Worm (Caenorhabditis elegans) whole organism, L4 larva: ENCODE data around the gene spp-28.
A peak's percentile ranks its signal among the peaks of the same experiment; 100 is the strongest.

ENCODE experiments used
- F10B5.3 ChIP-seq: sonication (generic microtip); optimal IDR thresholded peaks from 2 replicates; lab custom pipeline; 2016; ENCODE audit warnings: mild to moderate bottlenecking, missing genetic modification characterization, missing compliant biosample characterization
- F37D6.2 ChIP-seq: sonication (generic microtip); optimal IDR thresholded peaks from 2 replicates; lab custom pipeline; 2016; ENCODE audit warnings: mild to moderate bottlenecking, missing genetic modification characterization, missing compliant biosample characterization
- Y105C5A.15 ChIP-seq: fragments of 200-800 bp; sonication (Bioruptor generic); IDR thresholded peaks from 2 replicates; pipeline ENCODE4 v1.3.6; 2022; ENCODE audit warnings: missing genetic modification characterization, missing compliant biosample characterization
- Y5F2A.4 ChIP-seq: fragments of 200-800 bp; sonication (Bioruptor generic); optimal IDR thresholded peaks from 2 replicates; lab custom pipeline; 2018; ENCODE audit warnings: mild to moderate bottlenecking, missing genetic modification characterization, missing compliant biosample characterization
- Y75B8A.6 ChIP-seq: fragments of 200-800 bp; sonication (Bioruptor generic); IDR thresholded peaks from 2 replicates; pipeline ENCODE4 v1.3.6; 2022; ENCODE audit warnings: missing genetic modification reagents, missing genetic modification characterization, missing compliant biosample characterization
- ZK337.2 ChIP-seq: fragments of 200-800 bp; sonication (Bioruptor generic); IDR thresholded peaks from 2 replicates; pipeline ENCODE4 v1.3.6; 2022; ENCODE audit warnings: missing genetic modification reagents, missing genetic modification characterization, missing compliant biosample characterization
- aha-1 ChIP-seq: fragments of 150-350 bp; peaks from one replicate; lab custom pipeline; 2014; ENCODE audit warnings: missing biosample characterization, missing genetic modification characterization
- arid-1 ChIP-seq: fragments of 200-800 bp; sonication (Bioruptor generic); conservative IDR thresholded peaks from 2 replicates; pipeline ENCODE4 v1.3.6; 2022; ENCODE audit warnings: missing genetic modification reagents, missing genetic modification characterization, missing compliant biosample characterization
- ceh-20 ChIP-seq: fragments of 200-800 bp; sonication (Bioruptor generic); IDR thresholded peaks from 2 replicates; pipeline ENCODE4 v1.3.6; 2022; ENCODE audit warnings: missing genetic modification reagents, missing genetic modification characterization, missing compliant biosample characterization
- ceh-28 ChIP-seq: fragments of 150-350 bp; optimal IDR thresholded peaks from 2 replicates; lab custom pipeline; 2014; ENCODE audit warnings: missing biosample characterization, missing genetic modification reagents, missing genetic modification characterization
- ceh-44 ChIP-seq: fragments of 200-800 bp; sonication (Bioruptor generic); IDR thresholded peaks from 2 replicates; pipeline ENCODE4 v1.3.6; 2022; ENCODE audit warnings: missing genetic modification reagents, missing genetic modification characterization, missing compliant biosample characterization
- daf-16 ChIP-seq, 3 experiments: sonication (generic microtip); optimal IDR thresholded peaks; 2 replicates each; lab custom pipeline; 2016 to 2017; ENCODE audit warnings: missing genetic modification characterization in 3 of 3, missing genetic modification reagents in 3 of 3, mild to moderate bottlenecking in 2 of 3, missing compliant biosample characterization in 2 of 3, missing biosample characterization in 1 of 3, moderate library complexity in 1 of 3
- daf-19 ChIP-seq: fragments of 200-800 bp; sonication (Bioruptor generic); conservative IDR thresholded peaks from 2 replicates; pipeline ENCODE4 v1.3.6; 2022; ENCODE audit warnings: missing genetic modification characterization, missing compliant biosample characterization
- daf-8 ChIP-seq: fragments of 200-800 bp; sonication (Bioruptor generic); IDR thresholded peaks from 2 replicates; pipeline ENCODE4 v1.3.6; 2022; ENCODE audit warnings: missing genetic modification characterization, missing compliant biosample characterization
- dmd-6 ChIP-seq: fragments of 200-800 bp; sonication (Bioruptor generic); IDR thresholded peaks from 2 replicates; pipeline ENCODE4 v1.3.6; 2022; ENCODE audit warnings: missing genetic modification reagents, missing genetic modification characterization, missing compliant biosample characterization
- dmd-9 ChIP-seq: fragments of 200-800 bp; sonication (Bioruptor generic); IDR thresholded peaks from 2 replicates; pipeline ENCODE4 v1.3.6; 2022; ENCODE audit warnings: missing genetic modification reagents, missing genetic modification characterization, missing compliant biosample characterization
- dve-1 ChIP-seq: sonication (generic microtip); optimal IDR thresholded peaks from 2 replicates; lab custom pipeline; 2017; ENCODE audit warnings: antibody characterized with exemption, mild to moderate bottlenecking, missing genetic modification characterization, missing compliant biosample characterization; ENCODE audit not compliant: insufficient read depth
- egl-27 ChIP-seq: sonication (generic microtip); optimal IDR thresholded peaks from 3 replicates; lab custom pipeline; 2017; ENCODE audit warnings: missing biosample characterization, missing genetic modification reagents, missing genetic modification characterization
- egl-43 ChIP-seq: fragments of 200-800 bp; sonication (Bioruptor generic); IDR thresholded peaks from 2 replicates; pipeline ENCODE4 v1.3.6; 2022; ENCODE audit warnings: missing genetic modification reagents, missing genetic modification characterization, missing compliant biosample characterization
- fkh-10 ChIP-seq: fragments of 150-350 bp; optimal IDR thresholded peaks from 2 replicates; lab custom pipeline; 2014; ENCODE audit warnings: missing biosample characterization, missing genetic modification reagents, missing genetic modification characterization
- hmg-1.1 ChIP-seq: fragments of 200-800 bp; sonication (Bioruptor generic); IDR thresholded peaks from 2 replicates; pipeline ENCODE4 v1.3.6; 2022; ENCODE audit warnings: missing genetic modification reagents, missing genetic modification characterization, missing compliant biosample characterization
- jun-1 ChIP-seq: fragments of 150-350 bp; optimal IDR thresholded peaks from 2 replicates; lab custom pipeline; 2014; ENCODE audit warnings: missing biosample characterization, missing genetic modification reagents, missing genetic modification characterization
- lin-1 ChIP-seq: fragments of 200-800 bp; sonication (Bioruptor generic); IDR thresholded peaks from 2 replicates; pipeline ENCODE4 v1.3.6; 2022; ENCODE audit warnings: missing genetic modification reagents, missing genetic modification characterization, missing compliant biosample characterization
- lin-38 ChIP-seq: fragments of 200-800 bp; sonication (Bioruptor generic); IDR thresholded peaks from 2 replicates; pipeline ENCODE4 v1.3.6; 2022; ENCODE audit warnings: missing genetic modification reagents, missing genetic modification characterization, missing compliant biosample characterization
- lir-3 ChIP-seq: sonication (generic microtip); optimal IDR thresholded peaks from 2 replicates; lab custom pipeline; 2016; ENCODE audit warnings: mild to moderate bottlenecking, missing genetic modification characterization, missing compliant biosample characterization
- lsy-2 ChIP-seq, 2 experiments: fragments of 150-350 bp in 1 of 2; sonication (generic microtip) in 1 of 2; optimal IDR thresholded peaks; 2 replicates each; lab custom pipeline; 2014 to 2017; ENCODE audit warnings: missing biosample characterization in 2 of 2, missing genetic modification characterization in 2 of 2
- madf-5 ChIP-seq, 2 experiments: fragments of 200-800 bp; sonication (Bioruptor generic); IDR thresholded peaks; 2 replicates each; pipeline ENCODE4 v1.3.6; 2022; ENCODE audit warnings: missing compliant biosample characterization in 2 of 2, missing genetic modification characterization in 2 of 2
- madf-9 ChIP-seq: fragments of 200-800 bp; sonication (Bioruptor generic); conservative IDR thresholded peaks from 2 replicates; pipeline ENCODE4 v1.3.6; 2022; ENCODE audit warnings: missing genetic modification reagents, missing genetic modification characterization, missing compliant biosample characterization
- mdl-1 ChIP-seq, 2 experiments: fragments of 150-350 bp in 1 of 2; sonication (generic microtip) in 1 of 2; optimal IDR thresholded peaks; 2 replicates each; lab custom pipeline; 2014 to 2017; ENCODE audit warnings: missing biosample characterization in 2 of 2, missing genetic modification characterization in 2 of 2
- mes-2 ChIP-seq: sonication (generic microtip); optimal IDR thresholded peaks from 2 replicates; lab custom pipeline; 2016; ENCODE audit warnings: missing genotype, mild to moderate bottlenecking, missing genetic modification characterization, missing compliant biosample characterization; ENCODE audit not compliant: poor library complexity, severe bottlenecking
- nhr-10 ChIP-seq: fragments of 150-350 bp; optimal IDR thresholded peaks from 2 replicates; lab custom pipeline; 2014; ENCODE audit warnings: missing biosample characterization, missing genetic modification characterization
- nhr-11 ChIP-seq: fragments of 150-350 bp; optimal IDR thresholded peaks from 2 replicates; lab custom pipeline; 2014; ENCODE audit warnings: missing biosample characterization, missing genetic modification characterization
- nhr-25 ChIP-seq: sonication (generic microtip); optimal IDR thresholded peaks from 2 replicates; lab custom pipeline; 2017; ENCODE audit warnings: missing genetic modification characterization, mild to moderate bottlenecking, missing compliant biosample characterization, antibody characterized with exemption, moderate library complexity, borderline replicate concordance; ENCODE audit not compliant: insufficient read depth
- nhr-41 ChIP-seq: fragments of 200-800 bp; sonication (Bioruptor generic); IDR thresholded peaks from 2 replicates; pipeline ENCODE4 v1.3.6; 2022; ENCODE audit warnings: missing genetic modification reagents, missing genetic modification characterization, missing compliant biosample characterization
- nhr-76 ChIP-seq: fragments of 150-350 bp; optimal IDR thresholded peaks from 2 replicates; lab custom pipeline; 2014; ENCODE audit warnings: missing biosample characterization, missing genetic modification characterization
- pha-4 ChIP-seq, 2 experiments: fragments of 150-350 bp in 1 of 2; fragments of 200-800 bp in 1 of 2; sonication (Bioruptor generic) in 1 of 2; IDR thresholded peaks in 1 of 2; optimal IDR thresholded peaks in 1 of 2; 2 replicates each; pipeline versions ENCODE4 v1.3.6 to Lab custom; 2014 to 2022; ENCODE audit warnings: missing genetic modification characterization in 2 of 2, missing genetic modification reagents in 2 of 2, missing biosample characterization in 1 of 2, missing compliant biosample characterization in 1 of 2
- pqm-1 ChIP-seq: sonication (generic microtip); optimal IDR thresholded peaks from 2 replicates; lab custom pipeline; 2017; ENCODE audit warnings: missing biosample characterization, missing genetic modification characterization
- rbr-2 ChIP-seq: sonication (generic microtip); optimal IDR thresholded peaks from 2 replicates; lab custom pipeline; 2016; ENCODE audit warnings: missing genotype, missing genetic modification characterization, missing compliant biosample characterization
- set-16 ChIP-seq: fragments of 200-800 bp; sonication (Bioruptor generic); IDR thresholded peaks from 2 replicates; pipeline ENCODE4 v1.3.6; 2022; ENCODE audit warnings: missing genetic modification reagents, missing genetic modification characterization, missing compliant biosample characterization
- spr-1 ChIP-seq: sonication (generic microtip); optimal IDR thresholded peaks from 2 replicates; lab custom pipeline; 2016; ENCODE audit warnings: mild to moderate bottlenecking, missing genetic modification characterization, missing compliant biosample characterization
- unc-62 ChIP-seq, 3 experiments: fragments of 150-350 bp in 1 of 3; sonication (generic microtip); optimal IDR thresholded peaks in 2 of 3; peaks in 1 of 3; 1 replicate in 1 of 3; 2 replicates in 2 of 3; lab custom pipeline; 2014 to 2017; ENCODE audit warnings: missing biosample characterization in 3 of 3, missing genetic modification characterization in 3 of 3, missing genetic modification reagents in 3 of 3, missing genotype in 1 of 3
- vab-7 ChIP-seq: fragments of 200-800 bp; sonication (Bioruptor generic); IDR thresholded peaks from 2 replicates; pipeline ENCODE4 v1.3.6; 2022; ENCODE audit warnings: missing genetic modification reagents, missing genetic modification characterization, missing compliant biosample characterization
- zfp-3 ChIP-seq: fragments of 200-800 bp; sonication (Bioruptor generic); conservative IDR thresholded peaks from 2 replicates; pipeline ENCODE4 v1.3.6; 2022; ENCODE audit warnings: missing genetic modification reagents, missing genetic modification characterization, missing compliant biosample characterization
- zip-11 ChIP-seq: fragments of 200-800 bp; sonication (Bioruptor generic); IDR thresholded peaks from 2 replicates; pipeline ENCODE4 v1.3.6; 2022; ENCODE audit warnings: missing genetic modification characterization, missing compliant biosample characterization
- ztf-11 ChIP-seq: fragments of 150-350 bp; optimal IDR thresholded peaks from 2 replicates; lab custom pipeline; 2014; ENCODE audit warnings: missing biosample characterization, missing genetic modification characterization

spp-28 gene

DNA sequence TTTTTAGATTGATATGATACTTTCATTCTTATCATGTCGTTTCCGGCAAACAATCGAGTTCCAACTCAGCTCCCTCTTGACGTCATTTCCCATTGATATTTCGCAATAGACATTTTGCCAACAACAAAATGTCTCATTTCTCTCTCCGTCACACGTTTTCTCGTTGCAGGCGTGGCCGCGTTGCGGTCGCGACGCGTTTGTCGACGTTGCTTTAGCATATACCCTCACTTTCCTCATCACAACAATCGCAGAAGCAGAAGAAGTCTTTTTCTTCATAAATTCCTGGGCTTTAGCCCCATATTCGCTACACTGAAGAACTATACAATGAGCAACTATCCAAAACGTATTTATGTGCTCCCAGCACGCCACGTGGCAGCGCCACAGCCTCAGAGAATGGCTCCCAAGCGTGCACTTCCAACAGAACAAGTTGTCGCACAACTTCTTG lies 3.5 kb upstream of the spp-28 start, which contains the start of gene xbp-1 (continued):
- TF ChIP-seq fkh-10 (GFP tag; lab: Kevin White, UChicago) (peak; percentile 76), lsy-2 (tag; optimal IDR thresholded peaks at IDR 0.05; lab: Kevin White, UChicago) (peak; percentile 82 to 94), F37D6.2 (tag; lab: Kevin White, UChicago) (peak; percentile 64), mes-2 (peak; percentile 90), egl-27 (tag; lab: Kevin White, UChicago) (peak; percentile 5), ZK337.2 (GFP tag; lab: Robert Waterston, UW) (0 out of 2 replicates have a peak, but pooled peaks have one; percentile 23), pha-4 (GFP tag; IDR thresholded peaks at IDR 0.05; lab: Robert Waterston, UW) (peak; percentile 77), pha-4 (tag; optimal IDR thresholded peaks at IDR 0.05; lab: Kevin White, UChicago) (no peak), ceh-20 (GFP tag; lab: Robert Waterston, UW) (peak; percentile 77), dmd-9 (GFP tag; lab: Robert Waterston, UW) (peak; percentile 63; the same call in 1 of the 2 replicates), zip-11 (GFP tag; lab: Robert Waterston, UW) (no peak), jun-1 (peak; percentile 93), spr-1 (tag; lab: Kevin White, UChicago) (peak; percentile 30), hmg-1.1 (GFP tag; lab: Robert Waterston, UW) (peak; percentile 75), nhr-25 (tag; lab: Kevin White, UChicago) (peak; percentile 78), unc-62 (GFP tag; optimal IDR thresholded peaks at IDR 0.05 in 1 of 2; lab: Kevin White, UChicago) (peak in 1 of 2 experiments; percentile 86), unc-62 (tag; optimal IDR thresholded peaks at IDR 0.05; lab: Kevin White, UChicago) (no peak), zfp-3 (GFP tag; lab: Robert Waterston, UW) (peak; percentile 84), set-16 (GFP tag; lab: Robert Waterston, UW) (peak; percentile 39), aha-1 (tag; lab: Kevin White, UChicago) (peak; percentile 99), mdl-1 (tag; optimal IDR thresholded peaks at IDR 0.05; lab: Kevin White, UChicago) (peak; percentile 74 to 93), nhr-41 (peak; percentile 79), F10B5.3 (no peak), lin-38 (GFP tag; lab: Robert Waterston, UW) (peak; percentile 71), arid-1 (GFP tag; lab: Robert Waterston, UW) (no peak), daf-16 (GFP tag; optimal IDR thresholded peaks at IDR 0.05; lab: Kevin White, UChicago) (peak; percentile 15 to 92), daf-16 (tag; optimal IDR thresholded peaks at IDR 0.05; lab: Kevin White, UChicago) (peak; percentile 99), egl-43 (peak; percentile 65)

ce11 chrIII:4191091-4191638 lies 1.0 kb upstream of the spp-28 start, which contains the start of gene dnj-16:
Gene dnj-16 (plus strand): TSS chrIII:4191141.
- TF ChIP-seq lsy-2 (tag; optimal IDR thresholded peaks at IDR 0.05; lab: Kevin White, UChicago) (peak in 1 of 2 experiments; percentile 71), mdl-1 (tag; optimal IDR thresholded peaks at IDR 0.05; lab: Kevin White, UChicago) (peak in 1 of 2 experiments; percentile 2), ztf-11 (tag; lab: Kevin White, UChicago) (no peak), ceh-44 (GFP tag; lab: Robert Waterston, UW) (no peak), dmd-6 (GFP tag; lab: Robert Waterston, UW) (no peak), egl-43 (no peak), Y75B8A.6 (GFP tag; lab: Robert Waterston, UW) (no peak), pqm-1 (tag; lab: Kevin White, UChicago) (peak; percentile 36), jun-1 (no peak), ceh-28 (tag; lab: Kevin White, UChicago) (no peak), daf-19 (no peak), Y5F2A.4 (no peak), daf-16 (GFP tag; optimal IDR thresholded peaks at IDR 0.05; lab: Kevin White, UChicago) (no peak), daf-16 (tag; optimal IDR thresholded peaks at IDR 0.05; lab: Kevin White, UChicago) (peak; percentile 17), dve-1 (peak; percentile 60), lin-1 (GFP tag; lab: Robert Waterston, UW) (no peak), mes-2 (peak; percentile 68), rbr-2 (tag; lab: Kevin White, UChicago) (no peak), madf-9 (GFP tag; lab: Robert Waterston, UW) (0 out of 2 replicates have a peak, but pooled peaks have one; percentile 24), Y105C5A.15 (no peak), nhr-11 (tag; lab: Kevin White, UChicago) (no peak), arid-1 (GFP tag; lab: Robert Waterston, UW) (no peak), vab-7 (GFP tag; lab: Robert Waterston, UW) (no peak), daf-8 (GFP tag; lab: Robert Waterston, UW) (no peak), nhr-10 (tag; lab: Kevin White, UChicago) (no peak), nhr-76 (no peak), lir-3 (tag; lab: Kevin White, UChicago) (no peak), egl-27 (tag; lab: Kevin White, UChicago) (no peak), madf-5 (GFP tag; IDR thresholded peaks at IDR 0.05; lab: Robert Waterston, UW) (no peak)
